Worm (Caenorhabditis elegans) whole organism, young adult: Measurements from ENCODE around the gene hadb-1.

Source experiments
- B0019.2 ChIP-seq: fragments of 200-800 bp; sonication (Bioruptor generic); conservative IDR thresholded peaks from 2 replicates; pipeline ENCODE4 v1.3.6; 2022; ENCODE audit warnings: missing genetic modification reagents, missing genetic modification characterization, missing compliant biosample characterization
- B0336.3 ChIP-seq: fragments of 200-800 bp; sonication (Bioruptor generic); IDR thresholded peaks from 2 replicates; pipeline ENCODE4 v1.3.6; 2022; ENCODE audit warnings: missing genetic modification characterization, missing compliant biosample characterization
- F10E7.11 ChIP-seq: sonication (generic microtip); optimal IDR thresholded peaks from 2 replicates; lab custom pipeline; 2017; ENCODE audit warnings: mild to moderate bottlenecking, missing genetic modification characterization, moderate library complexity, missing compliant biosample characterization
- F23B12.7 ChIP-seq: sonication (generic microtip); optimal IDR thresholded peaks from 2 replicates; lab custom pipeline; 2017; ENCODE audit warnings: missing genetic modification characterization, mild to moderate bottlenecking, missing compliant biosample characterization, antibody characterized with exemption, moderate library complexity; ENCODE audit not compliant: insufficient read depth
- F33H1.4 ChIP-seq: fragments of 200-800 bp; sonication (Bioruptor generic); IDR thresholded peaks from 2 replicates; pipeline ENCODE4 v1.3.6; 2022; ENCODE audit warnings: missing genetic modification reagents, missing genetic modification characterization, missing compliant biosample characterization
- F39B2.1 ChIP-seq: fragments of 200-800 bp; sonication (Bioruptor generic); IDR thresholded peaks from 2 replicates; pipeline ENCODE4 v1.3.6; 2022; ENCODE audit warnings: missing genetic modification reagents, missing genetic modification characterization, missing compliant biosample characterization
- F49E8.2 ChIP-seq: sonication (generic microtip); optimal IDR thresholded peaks from 3 replicates; lab custom pipeline; 2017; ENCODE audit warnings: missing genetic modification characterization, mild to moderate bottlenecking, missing compliant biosample characterization, antibody characterized with exemption, moderate library complexity; ENCODE audit not compliant: insufficient read depth
- F57C9.4 ChIP-seq: sonication (generic microtip); optimal IDR thresholded peaks from 2 replicates; lab custom pipeline; 2017; ENCODE audit warnings: mild to moderate bottlenecking, missing genetic modification characterization, missing compliant biosample characterization
- T26A5.8 ChIP-seq: sonication (generic microtip); optimal IDR thresholded peaks from 2 replicates; lab custom pipeline; 2016; ENCODE audit warnings: missing genetic modification characterization, missing compliant biosample characterization
- Y53G8AR.9 ChIP-seq: fragments of 200-800 bp; sonication (Bioruptor generic); conservative IDR thresholded peaks from 2 replicates; pipeline ENCODE4 v1.3.6; 2022; ENCODE audit warnings: missing genetic modification reagents, missing genetic modification characterization, missing compliant biosample characterization
- Y56A3A.18 ChIP-seq: fragments of 200-800 bp; sonication (Bioruptor generic); IDR thresholded peaks from 2 replicates; pipeline ENCODE4 v1.3.6; 2022; ENCODE audit warnings: missing genetic modification reagents, missing genetic modification characterization, missing compliant biosample characterization
- Y95B8A.8 ChIP-seq: fragments of 200-800 bp; sonication (Bioruptor generic); IDR thresholded peaks from 2 replicates; pipeline ENCODE4 v1.3.6; 2022; ENCODE audit warnings: missing genetic modification reagents, missing genetic modification characterization, missing compliant biosample characterization
- aptf-2 ChIP-seq: fragments of 200-800 bp; sonication (Bioruptor generic); conservative IDR thresholded peaks from 2 replicates; pipeline ENCODE4 v1.3.6; 2022; ENCODE audit warnings: missing genetic modification reagents, missing genetic modification characterization, missing compliant biosample characterization
- athp-1 ChIP-seq: sonication (generic microtip); optimal IDR thresholded peaks from 2 replicates; lab custom pipeline; 2017; ENCODE audit warnings: mild to moderate bottlenecking, missing genetic modification characterization, missing compliant biosample characterization
- bed-1 ChIP-seq: fragments of 200-800 bp; sonication (Bioruptor generic); IDR thresholded peaks from 2 replicates; pipeline ENCODE4 v1.3.6; 2022; ENCODE audit warnings: missing genetic modification reagents, missing genetic modification characterization, missing compliant biosample characterization
- bed-2 ChIP-seq: fragments of 200-800 bp; sonication (Bioruptor generic); IDR thresholded peaks from 2 replicates; pipeline ENCODE4 v1.3.6; 2022; ENCODE audit warnings: missing genetic modification reagents, missing genetic modification characterization, missing compliant biosample characterization
- ccch-3 ChIP-seq: fragments of 200-800 bp; sonication (Bioruptor generic); optimal IDR thresholded peaks from 2 replicates; lab custom pipeline; 2018; ENCODE audit warnings: mild to moderate bottlenecking, missing genetic modification characterization, missing compliant biosample characterization
- ceh-27 ChIP-seq: fragments of 200-800 bp; sonication (Bioruptor generic); optimal IDR thresholded peaks from 2 replicates; lab custom pipeline; 2018; ENCODE audit warnings: mild to moderate bottlenecking, missing genetic modification characterization, moderate library complexity, missing compliant biosample characterization
- die-1 ChIP-seq: sonication (generic microtip); optimal IDR thresholded peaks from 2 replicates; lab custom pipeline; 2016; ENCODE audit warnings: missing genotype, mild to moderate bottlenecking, missing genetic modification characterization, missing compliant biosample characterization
- dox-1 ChIP-seq: fragments of 200-800 bp; sonication (Bioruptor generic); IDR thresholded peaks from 2 replicates; pipeline ENCODE4 v1.3.6; 2022; ENCODE audit warnings: missing genetic modification reagents, missing genetic modification characterization, missing compliant biosample characterization
- dpff-1 ChIP-seq: sonication (generic microtip); optimal IDR thresholded peaks from 2 replicates; lab custom pipeline; 2017; ENCODE audit warnings: mild to moderate bottlenecking, missing genetic modification characterization, missing compliant biosample characterization
- efl-1 ChIP-seq: fragments of 150-350 bp; optimal IDR thresholded peaks from 2 replicates; lab custom pipeline; 2014; ENCODE audit warnings: missing biosample characterization, missing genetic modification reagents, missing genetic modification characterization
- ekl-4 ChIP-seq: fragments of 200-800 bp; sonication (Bioruptor generic); IDR thresholded peaks from 2 replicates; pipeline ENCODE4 v1.3.6; 2022; ENCODE audit warnings: missing genetic modification reagents, missing genetic modification characterization, missing compliant biosample characterization
- ets-4 ChIP-seq: fragments of 200-800 bp; sonication (Bioruptor generic); optimal IDR thresholded peaks from 2 replicates; lab custom pipeline; 2018; ENCODE audit warnings: mild to moderate bottlenecking, missing genetic modification characterization, missing compliant biosample characterization
- him-1 ChIP-seq: sonication (generic microtip); optimal IDR thresholded peaks from 2 replicates; lab custom pipeline; 2016; ENCODE audit warnings: missing genotype, missing genetic modification reagents, missing genetic modification characterization, missing compliant biosample characterization
- hmg-1.2 ChIP-seq: fragments of 200-800 bp; sonication (Bioruptor generic); IDR thresholded peaks from 2 replicates; pipeline ENCODE4 v1.3.6; 2022; ENCODE audit warnings: missing genetic modification reagents, missing genetic modification characterization, missing compliant biosample characterization
- hmg-20 ChIP-seq: fragments of 200-800 bp; sonication (Bioruptor generic); IDR thresholded peaks from 2 replicates; pipeline ENCODE4 v1.3.6; 2022; ENCODE audit warnings: missing genetic modification reagents, missing genetic modification characterization, missing compliant biosample characterization
- lag-1 ChIP-seq: fragments of 200-800 bp; sonication (Bioruptor generic); IDR thresholded peaks from 2 replicates; pipeline ENCODE4 v1.3.6; 2022; ENCODE audit warnings: missing genetic modification reagents, missing genetic modification characterization, missing compliant biosample characterization
- let-607 ChIP-seq, 2 experiments: fragments of 200-800 bp in 1 of 2; sonication (Bioruptor generic) in 1 of 2; sonication (generic microtip) in 1 of 2; optimal IDR thresholded peaks; 2 replicates each; lab custom pipeline; 2016 to 2018; ENCODE audit warnings: mild to moderate bottlenecking in 2 of 2, missing compliant biosample characterization in 2 of 2, missing genetic modification characterization in 2 of 2, moderate library complexity in 2 of 2, missing genotype in 1 of 2
- lin-54 ChIP-seq: fragments of 200-800 bp; sonication (Bioruptor generic); optimal IDR thresholded peaks from 2 replicates; lab custom pipeline; 2018; ENCODE audit warnings: mild to moderate bottlenecking, missing genetic modification characterization, missing compliant biosample characterization
- lsl-1 ChIP-seq: fragments of 200-800 bp; sonication (Bioruptor generic); optimal IDR thresholded peaks from 2 replicates; lab custom pipeline; 2018; ENCODE audit warnings: mild to moderate bottlenecking, missing genetic modification characterization, moderate library complexity, missing compliant biosample characterization
- madf-10 ChIP-seq: sonication (generic microtip); optimal IDR thresholded peaks from 2 replicates; lab custom pipeline; 2016; ENCODE audit warnings: mild to moderate bottlenecking, missing genetic modification characterization, missing compliant biosample characterization
- madf-6 ChIP-seq: fragments of 200-800 bp; sonication (Bioruptor generic); IDR thresholded peaks from 2 replicates; pipeline ENCODE4 v1.3.6; 2022; ENCODE audit warnings: missing genetic modification reagents, missing genetic modification characterization, missing compliant biosample characterization
- madf-8 ChIP-seq: fragments of 200-800 bp; sonication (Bioruptor generic); conservative IDR thresholded peaks from 2 replicates; pipeline ENCODE4 v1.3.6; 2022; ENCODE audit warnings: missing genetic modification reagents, missing genetic modification characterization, missing compliant biosample characterization
- nhr-90 ChIP-seq: sonication (generic microtip); optimal IDR thresholded peaks from 2 replicates; lab custom pipeline; 2016; ENCODE audit warnings: missing genotype, mild to moderate bottlenecking, missing genetic modification characterization, missing compliant biosample characterization
- pha-4 ChIP-seq: fragments of 150-350 bp; sonication (generic microtip); optimal IDR thresholded peaks from 2 replicates; lab custom pipeline; 2014; ENCODE audit warnings: missing biosample characterization, missing genetic modification reagents, missing genetic modification characterization
- rec-8 ChIP-seq, 2 experiments: sonication (generic microtip); optimal IDR thresholded peaks; 2 replicates each; lab custom pipeline; 2016; ENCODE audit warnings: mild to moderate bottlenecking in 2 of 2, missing genetic modification characterization in 2 of 2, missing genetic modification reagents in 2 of 2, missing genotype in 2 of 2, missing biosample characterization in 1 of 2, missing compliant biosample characterization in 1 of 2, moderate library complexity in 1 of 2
- sdz-38 ChIP-seq: sonication (generic microtip); optimal IDR thresholded peaks from 2 replicates; lab custom pipeline; 2016; ENCODE audit warnings: missing genotype, missing genetic modification characterization, missing compliant biosample characterization
- snpc-4 ChIP-seq, 5 experiments: fragments of 150-350 bp in 1 of 5; sonication (generic microtip) in 4 of 5; optimal IDR thresholded peaks; 2 replicates each; lab custom pipeline; 2014 to 2018; ENCODE audit warnings: missing genetic modification characterization in 5 of 5, missing biosample characterization in 3 of 5, antibody characterized with exemption in 2 of 5, mild to moderate bottlenecking in 2 of 5, missing compliant biosample characterization in 2 of 5, missing genotype in 2 of 5, moderate library complexity in 2 of 5, missing genetic modification reagents in 1 of 5
- tlf-1 ChIP-seq: fragments of 200-800 bp; sonication (Bioruptor generic); optimal IDR thresholded peaks from 2 replicates; lab custom pipeline; 2018; ENCODE audit warnings: mild to moderate bottlenecking, missing genetic modification characterization, missing compliant biosample characterization
- xnd-1 ChIP-seq: sonication (generic microtip); optimal IDR thresholded peaks from 2 replicates; lab custom pipeline; 2016; ENCODE audit warnings: missing genotype, missing genetic modification reagents, missing genetic modification characterization, missing compliant biosample characterization
- ztf-18 ChIP-seq: sonication (generic microtip); optimal IDR thresholded peaks from 2 replicates; lab custom pipeline; 2016; ENCODE audit warnings: missing genotype, mild to moderate bottlenecking, missing genetic modification characterization, missing compliant biosample characterization
- ztf-22 ChIP-seq: fragments of 200-800 bp; sonication (Bioruptor generic); optimal IDR thresholded peaks from 2 replicates; lab custom pipeline; 2018; ENCODE audit warnings: mild to moderate bottlenecking, missing genetic modification characterization, moderate library complexity, missing compliant biosample characterization
- ztf-25 ChIP-seq: fragments of 200-800 bp; sonication (Bioruptor generic); IDR thresholded peaks from 2 replicates; pipeline ENCODE4 v1.3.6; 2022; ENCODE audit warnings: missing genetic modification reagents, missing genetic modification characterization, missing compliant biosample characterization

hadb-1 gene

DNA sequence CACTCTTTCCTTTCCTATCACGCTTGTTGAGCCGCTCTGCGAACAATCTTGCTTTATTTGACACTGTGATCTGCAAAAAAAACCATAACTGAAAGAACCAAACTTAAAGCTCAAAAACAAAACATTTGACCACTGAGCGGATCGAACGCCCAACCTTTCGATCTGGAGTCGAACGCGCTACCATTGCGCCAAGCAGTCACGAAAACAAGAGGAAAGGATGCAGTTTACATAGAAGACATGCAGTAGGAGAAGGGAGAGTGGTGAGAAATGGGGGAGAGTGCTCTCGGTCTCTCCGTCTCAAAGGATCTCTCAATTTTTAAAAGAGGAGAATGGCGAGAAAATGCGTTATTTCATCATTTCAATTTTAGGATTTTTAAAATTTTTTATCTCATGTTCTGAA lies 9.9 kb downstream of the hadb-1 start (continued):
- TF ChIP-seq lag-1 (GFP tag; lab: Robert Waterston, UW) (no peak), T26A5.8 (tag; lab: Kevin White, UChicago) (no peak), let-607 (tag; optimal IDR thresholded peaks at IDR 0.05; lab: Kevin White, UChicago) (peak; percentile 26 to 51), hmg-20 (GFP tag; lab: Robert Waterston, UW) (peak; percentile 85), ztf-25 (GFP tag; lab: Robert Waterston, UW) (peak; percentile 97), F10E7.11 (tag; lab: Kevin White, UChicago) (peak; percentile 69), B0019.2 (GFP tag; lab: Robert Waterston, UW) (0 out of 2 replicates have a peak, but pooled peaks have one; percentile 21), snpc-4 (GFP tag; optimal IDR thresholded peaks at IDR 0.05; lab: Kevin White, UChicago) (peak; percentile 53), snpc-4 (tag; optimal IDR thresholded peaks at IDR 0.05; lab: Kevin White, UChicago) (peak in 2 of 4 experiments; percentile 51), him-1 (tag; lab: Kevin White, UChicago) (no peak), aptf-2 (GFP tag; lab: Robert Waterston, UW) (no peak), F57C9.4 (tag; lab: Kevin White, UChicago) (no peak), dox-1 (peak; percentile 81), ztf-18 (peak; percentile 76), bed-2 (no peak), madf-10 (tag; lab: Kevin White, UChicago) (peak; percentile 70), Y95B8A.8 (0 out of 2 replicates have a peak, but pooled peaks have one; percentile 46), F23B12.7 (tag; lab: Kevin White, UChicago) (peak; percentile 70), nhr-90 (peak; percentile 91), ets-4 (GFP tag; lab: Kevin White, UChicago) (no peak), athp-1 (tag; lab: Kevin White, UChicago) (peak; percentile 92), die-1 (tag; lab: Kevin White, UChicago) (peak; percentile 92), ztf-22 (GFP tag; lab: Kevin White, UChicago) (no peak), ccch-3 (no peak), sdz-38 (tag; lab: Kevin White, UChicago) (no peak), pha-4 (no peak), bed-1 (GFP tag; lab: Robert Waterston, UW) (no peak), tlf-1 (peak; percentile 45), hmg-1.2 (peak; percentile 80), ceh-27 (GFP tag; lab: Kevin White, UChicago) (peak; percentile 84), Y53G8AR.9 (no peak)

DNA sequence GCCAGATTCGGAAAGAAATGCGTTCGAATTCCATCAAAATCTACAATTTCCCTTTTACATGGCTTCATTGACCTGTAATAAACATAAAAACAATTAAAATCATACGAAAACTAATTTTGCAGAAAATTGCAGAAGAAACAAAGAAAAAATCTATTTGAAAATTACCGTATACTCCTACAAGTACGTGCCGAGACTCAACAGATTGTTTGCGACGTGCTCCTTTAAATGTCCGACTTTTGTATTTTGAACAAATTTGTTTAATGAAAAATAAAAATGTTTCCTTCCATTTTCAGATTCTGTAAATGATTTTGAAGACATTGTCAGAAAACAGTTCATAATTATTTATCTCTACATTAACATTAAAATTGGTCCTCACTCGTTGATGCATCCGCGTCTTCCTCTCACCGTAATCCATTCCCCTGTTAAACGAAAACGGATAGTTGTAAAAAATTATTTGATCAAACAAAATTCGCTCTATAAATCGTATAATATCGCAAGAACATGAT lies 13.3 kb downstream of the hadb-1 start, which contains the start of gene pgl-2:
Gene pgl-2, minus strand, starts transcription at position 456 of the 506 bp plus-strand sequence.
- TF ChIP-seq rec-8 (tag; optimal IDR thresholded peaks at IDR 0.05; lab: Kevin White, UChicago) (no peak), ets-4 (GFP tag; lab: Kevin White, UChicago) (no peak), Y56A3A.18 (GFP tag; lab: Robert Waterston, UW) (no peak), him-1 (tag; lab: Kevin White, UChicago) (peak; percentile 39), F49E8.2 (tag; lab: Kevin White, UChicago) (peak; percentile 14), let-607 (tag; optimal IDR thresholded peaks at IDR 0.05; lab: Kevin White, UChicago) (no peak), madf-6 (GFP tag; lab: Robert Waterston, UW) (peak; percentile 79), efl-1 (GFP tag; lab: Kevin White, UChicago) (peak; percentile 21), F33H1.4 (GFP tag; lab: Robert Waterston, UW) (peak; percentile 76), lin-54 (peak; percentile 47), dpff-1 (tag; lab: Kevin White, UChicago) (no peak), ekl-4 (GFP tag; lab: Robert Waterston, UW) (0 out of 2 replicates have a peak, but pooled peaks have one; percentile 36), lsl-1 (GFP tag; lab: Kevin White, UChicago) (peak; percentile 86), B0336.3 (GFP tag; lab: Robert Waterston, UW) (peak; percentile 43; the same call in 1 of the 2 replicates), xnd-1 (tag; lab: Kevin White, UChicago) (peak; percentile 64), F39B2.1 (GFP tag; lab: Robert Waterston, UW) (no peak), madf-8 (0 out of 2 replicates have a peak, but pooled peaks have one; percentile 23), snpc-4 (GFP tag; optimal IDR thresholded peaks at IDR 0.05; lab: Kevin White, UChicago) (no peak), snpc-4 (tag; optimal IDR thresholded peaks at IDR 0.05; lab: Kevin White, UChicago) (peak in 1 of 4 experiments; percentile 9)
